Fruit fly (Drosophila melanogaster) ovary, adult (tissue): ENCODE measurements around the gene CG9775.

Experiments used
- CG17801 ChIP-seq: fragments of 200-800 bp; optimal IDR thresholded peaks from 2 replicates; lab custom pipeline; 2019; ENCODE audit warnings: missing biosample characterization, mild to moderate bottlenecking, missing genetic modification characterization, moderate library complexity; ENCODE audit not compliant: partially characterized antibody

Gene CG9775

dm6 chr3R:4641616-4642102 is at the start of gene CG9775, which contains the start of the genes MED31 and slx1:
Gene CG9775 (minus strand): TSS chr3R:4641838.
Gene MED31 (plus strand): TSS chr3R:4641963.
Gene slx1 (plus strand): TSS chr3R:4641963.
- TF ChIP-seq CG17801 = peak; percentile 49

dm6 chr3R:4690508-4690907 is 48.9 kb upstream of the CG9775 start, which contains the start of gene CG33927:
Gene CG33927 (minus strand): TSS chr3R:4690608.
- TF ChIP-seq CG17801 = no peak

- TF ChIP-seq CG17801 = no peak
Measured at dm6 chr3R:4687207-4687606, 45.6 kb upstream of the CG9775 start.

dm6 chr3R:4678362-4678761 is 36.7 kb upstream of the CG9775 start:
- no peak for TF ChIP-seq CG17801

dm6 chr3R:4676981-4677665 is 35.5 kb upstream of the CG9775 start:
- no peak for TF ChIP-seq CG17801

dm6 chr3R:4667399-4668201 is 26.0 kb upstream of the CG9775 start:
- TF ChIP-seq CG17801 = no peak

dm6 chr3R:4666014-4666652 is 24.5 kb upstream of the CG9775 start:
- no peak for TF ChIP-seq CG17801

DNA sequence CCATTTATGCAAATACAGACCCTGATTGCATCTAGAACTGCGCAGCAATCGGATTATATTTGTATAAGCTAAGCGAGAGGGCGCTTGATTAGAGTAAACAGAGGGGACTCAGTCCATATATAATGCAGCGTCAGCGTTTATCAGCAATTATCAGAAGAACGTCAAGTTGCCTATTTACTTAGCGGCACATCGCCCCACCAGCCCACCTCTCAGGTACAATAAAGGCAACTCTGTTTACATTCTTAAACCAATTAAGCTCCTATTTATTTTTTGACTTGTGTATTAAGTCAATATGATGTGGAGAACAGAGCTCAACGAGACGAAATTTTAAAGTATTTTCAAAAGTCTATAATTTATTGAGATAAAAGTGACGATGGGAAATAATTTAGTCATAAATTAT is 23.3 kb upstream of the CG9775 start:
- peak; percentile 66 for TF ChIP-seq CG17801

DNA sequence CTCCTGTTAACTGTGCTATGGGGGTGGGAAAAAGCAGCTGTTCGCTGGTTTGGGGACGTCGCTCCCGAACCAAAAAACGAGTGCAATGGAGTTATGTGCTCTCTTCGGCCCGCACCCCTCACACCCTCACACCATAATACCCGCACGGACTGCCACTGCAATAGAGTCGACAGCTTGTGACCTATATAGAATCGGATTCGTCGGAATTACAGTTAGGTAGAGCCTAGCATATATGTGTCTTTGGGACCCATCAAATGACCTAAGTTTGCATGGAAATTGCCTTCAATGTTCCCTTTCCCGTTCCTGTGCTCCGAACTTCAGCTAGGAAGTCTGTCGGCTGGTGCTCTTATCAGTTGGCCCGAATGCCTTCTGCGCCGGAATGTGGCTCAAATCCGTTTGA is 22.6 kb upstream of the CG9775 start:
- no peak for TF ChIP-seq CG17801

DNA sequence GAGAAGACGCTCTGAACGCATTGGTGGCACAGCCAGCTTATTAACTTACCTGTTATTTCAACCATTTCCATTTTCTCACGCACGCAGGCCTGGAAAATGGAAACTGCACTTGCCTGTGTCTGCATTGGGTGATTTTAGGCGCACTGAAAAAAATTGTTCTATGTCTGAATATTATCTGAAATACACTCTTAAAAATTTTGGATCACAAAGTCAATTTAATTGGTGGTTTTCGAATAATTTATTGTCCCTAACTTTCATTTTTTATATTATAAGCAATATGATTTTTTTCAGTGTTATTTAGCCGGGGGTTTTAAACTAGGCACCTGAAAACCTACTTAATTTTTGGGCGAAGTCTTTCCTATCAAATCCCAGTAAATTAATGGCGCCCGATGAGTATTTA is 21.4 kb upstream of the CG9775 start:
- TF ChIP-seq CG17801 = no peak

DNA sequence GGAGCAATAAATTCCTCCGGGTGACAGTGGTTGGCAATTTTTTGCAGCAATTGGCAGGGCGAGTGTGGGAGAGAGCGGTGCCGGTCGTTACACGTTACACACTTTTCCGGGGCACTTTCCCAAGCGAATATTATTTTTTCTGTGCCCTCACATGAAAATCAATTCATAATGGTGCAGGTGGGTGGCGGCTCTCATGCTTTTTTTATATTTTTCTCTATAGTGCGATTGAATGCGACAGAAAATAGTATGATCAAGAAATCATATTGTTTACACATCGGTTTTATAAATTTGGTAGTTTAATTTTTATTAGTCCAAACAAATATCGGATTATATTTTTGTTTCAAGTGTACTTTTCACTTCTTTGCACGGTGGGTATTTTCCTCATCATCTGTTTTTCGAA is 20.0 kb upstream of the CG9775 start:
- no peak for TF ChIP-seq CG17801

- TF ChIP-seq CG17801 = no peak
Measured at dm6 chr3R:4659934-4660353, 18.3 kb upstream of the CG9775 start.

dm6 chr3R:4658991-4659933 is 17.6 kb upstream of the CG9775 start, which contains the start of gene smash:
Gene smash (plus strand): TSS chr3R:4659579.
- TF ChIP-seq CG17801 = peak; percentile 41

- peak; percentile 44 for TF ChIP-seq CG17801
Measured at dm6 chr3R:4654557-4655273, 13.1 kb upstream of the CG9775 start, which contains the start of gene spartin. Gene spartin (plus strand): TSS chr3R:4654800.

dm6 chr3R:4649880-4650493 is 8.3 kb upstream of the CG9775 start:
- no peak for TF ChIP-seq CG17801
